Worm (Caenorhabditis elegans): ENCODE measurements around the gene dpy-8.
A peak's percentile ranks its signal among the peaks of the same experiment; 100 is the strongest.

dpy-8 gene

ce11 chrX:5171085-5171484, 20.8 kb upstream of the dpy-8 start, which contains the start of gene T03G11.10:
T03G11.10 (minus strand) TSS chrX:5171185.
- TF ChIP-seq blmp-1 (tag; optimal IDR thresholded peaks at IDR 0.05) (no peak), lir-3 (tag; optimal IDR thresholded peaks at IDR 0.05; ENCODE audit: poor library complexity) (no peak), elt-3 (tag; optimal IDR thresholded peaks at IDR 0.05) (no peak), C34B4.2 (tag; optimal IDR thresholded peaks at IDR 0.05) (no peak)

DNA sequence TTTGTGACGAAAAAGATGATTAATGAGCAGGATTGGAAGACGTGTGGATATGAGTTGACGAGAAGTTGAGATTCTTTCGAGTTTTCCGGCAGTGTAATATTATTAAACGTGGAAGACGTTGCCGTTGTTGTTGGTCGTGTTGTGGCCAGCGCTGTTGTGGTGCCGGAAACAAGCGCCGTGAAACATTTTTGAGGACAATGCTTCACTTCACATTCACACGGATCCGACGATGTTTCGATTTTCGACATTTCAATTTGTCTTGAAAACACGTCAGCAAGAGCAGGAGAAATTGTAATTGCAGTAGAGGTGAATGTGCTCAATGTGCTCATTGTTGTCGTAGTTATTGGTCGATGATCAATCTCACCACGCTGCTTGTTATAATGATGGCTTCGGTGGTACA, 18.5 kb upstream of the dpy-8 start:
- no peak for TF ChIP-seq efl-1 (optimal IDR thresholded peaks at IDR 0.05)
- TF ChIP-seq efl-1 (GFP tag; optimal IDR thresholded peaks at IDR 0.05 in 1 of 2), result peak in 1 of 2 experiments; percentile 56
- TF ChIP-seq skn-1 (tag; optimal IDR thresholded peaks at IDR 0.05), result no peak

- TF ChIP-seq zag-1 (tag; optimal IDR thresholded peaks at IDR 0.05) (no peak), elt-2 (tag; optimal IDR thresholded peaks at IDR 0.05) (peak; percentile 74), efl-3 (GFP tag; optimal IDR thresholded peaks at IDR 0.05) (no peak), nhr-77 (tag; optimal IDR thresholded peaks at IDR 0.05) (peak; percentile 80), mep-1 (tag; optimal IDR thresholded peaks at IDR 0.05) (peak; percentile 97), ama-1 (optimal IDR thresholded peaks at IDR 0.05) (no peak), C34B4.2 (tag; optimal IDR thresholded peaks at IDR 0.05) (no peak), aly-2 (tag; optimal IDR thresholded peaks at IDR 0.05) (peak; percentile 61), efl-1 (optimal IDR thresholded peaks at IDR 0.05) (peak; percentile 76 to 77), efl-1 (GFP tag; optimal IDR thresholded peaks at IDR 0.05 in 1 of 2) (peak; percentile 70 to 96), ceh-82 (tag; optimal IDR thresholded peaks at IDR 0.05) (peak; percentile 86 to 89 (median 86)), lin-39 (tag; optimal IDR thresholded peaks at IDR 0.05) (peak; percentile 78), F16B12.6 (tag; optimal IDR thresholded peaks at IDR 0.05) (peak; percentile 38), fkh-10 (GFP tag; optimal IDR thresholded peaks at IDR 0.05) (peak; percentile 82), ceh-63 (GFP tag; optimal IDR thresholded peaks at IDR 0.05) (no peak), ceh-8 (GFP tag; optimal IDR thresholded peaks at IDR 0.05) (peak; percentile 77), egl-13 (tag; optimal IDR thresholded peaks at IDR 0.05) (peak; percentile 84), zip-4 (GFP tag; optimal IDR thresholded peaks at IDR 0.05) (peak; percentile 46), nhr-237 (tag; optimal IDR thresholded peaks at IDR 0.05) (peak; percentile 35), grh-1 (GFP tag; IDR thresholded peaks at IDR 0.05) (peak; percentile 72), nhr-76 (tag; optimal IDR thresholded peaks at IDR 0.05) (no peak), dsc-1 (tag; optimal IDR thresholded peaks at IDR 0.05) (peak; percentile 90), unc-98 (GFP tag; IDR thresholded peaks at IDR 0.05) (no peak), rnt-1 (tag; optimal IDR thresholded peaks at IDR 0.05) (peak; percentile 94), isw-1 (GFP tag; IDR thresholded peaks at IDR 0.05) (peak; percentile 69), mdl-1 (tag; optimal IDR thresholded peaks at IDR 0.05) (peak; percentile 76 to 99), nhr-47 (tag; optimal IDR thresholded peaks at IDR 0.05) (peak; percentile 93), nhr-71 (tag; optimal IDR thresholded peaks at IDR 0.05) (peak; percentile 96), lin-14 (GFP tag; optimal IDR thresholded peaks at IDR 0.05) (peak; percentile 98), pag-3 (tag; optimal IDR thresholded peaks at IDR 0.05; ENCODE audit: borderline replicate concordance, insufficient read depth) (no peak), ces-1 (GFP tag; optimal IDR thresholded peaks at IDR 0.05) (no peak), unc-86 (tag; optimal IDR thresholded peaks at IDR 0.05) (peak; percentile 85), lin-35 (GFP tag; optimal IDR thresholded peaks at IDR 0.05) (peak; percentile 72 to 91), ceh-88 (GFP tag; IDR thresholded peaks at IDR 0.05) (no peak), elt-3 (tag; optimal IDR thresholded peaks at IDR 0.05) (peak in 2 of 6 experiments; percentile 75 to 89), fkh-8 (tag; optimal IDR thresholded peaks at IDR 0.05) (peak; percentile 93), tbx-2 (tag; optimal IDR thresholded peaks at IDR 0.05) (peak; percentile 92), dpl-1 (GFP tag; optimal IDR thresholded peaks at IDR 0.05) (peak; percentile 71 to 80 (median 80)), snpc-4 (tag; optimal IDR thresholded peaks at IDR 0.05) (peak; percentile 74), irx-1 (tag; optimal IDR thresholded peaks at IDR 0.05) (peak; percentile 77), ets-5 (GFP tag; IDR thresholded peaks at IDR 0.05) (no peak), lin-15B (tag; optimal IDR thresholded peaks at IDR 0.05) (peak; percentile 54), jun-1 (tag; optimal IDR thresholded peaks at IDR 0.05) (peak; percentile 81), mef-2 (tag; optimal IDR thresholded peaks at IDR 0.05) (peak; percentile 75), nhr-28 (tag; optimal IDR thresholded peaks at IDR 0.05) (no peak), aha-1 (tag; optimal IDR thresholded peaks at IDR 0.05) (no peak)
These were observed 14.8 kb upstream of the dpy-8 start, which contains the start of gene mans-3 for ce11 chrX:5165037-5165436. mans-3 (plus strand) TSS chrX:5165395.

All from whole organism, L1 larva.